Worm (Caenorhabditis elegans) whole organism, L4 larva: ENCODE measurements around the gene F44D12.19.

Experiments used
- D1046.2 ChIP-seq: fragments of 200-800 bp; sonication (Bioruptor generic); IDR thresholded peaks from 2 replicates; pipeline ENCODE4 v1.3.6; 2022; ENCODE audit warnings: missing genetic modification characterization, missing compliant biosample characterization
- F10B5.3 ChIP-seq: sonication (generic microtip); optimal IDR thresholded peaks from 2 replicates; lab custom pipeline; 2016; ENCODE audit warnings: mild to moderate bottlenecking, missing genetic modification characterization, missing compliant biosample characterization
- Y105C5A.15 ChIP-seq: fragments of 200-800 bp; sonication (Bioruptor generic); IDR thresholded peaks from 2 replicates; pipeline ENCODE4 v1.3.6; 2022; ENCODE audit warnings: missing genetic modification characterization, missing compliant biosample characterization
- ZK546.5 ChIP-seq, 2 experiments: sonication (generic microtip); optimal IDR thresholded peaks; 2 replicates each; lab custom pipeline; 2017; ENCODE audit warnings: missing biosample characterization in 2 of 2, missing genetic modification characterization in 2 of 2
- aha-1 ChIP-seq: fragments of 150-350 bp; peaks from one replicate; lab custom pipeline; 2014; ENCODE audit warnings: missing biosample characterization, missing genetic modification characterization
- aly-2 ChIP-seq: sonication (generic microtip); optimal IDR thresholded peaks from 2 replicates; lab custom pipeline; 2018; ENCODE audit warnings: missing biosample characterization, missing genetic modification characterization
- arid-1 ChIP-seq: fragments of 200-800 bp; sonication (Bioruptor generic); conservative IDR thresholded peaks from 2 replicates; pipeline ENCODE4 v1.3.6; 2022; ENCODE audit warnings: missing genetic modification reagents, missing genetic modification characterization, missing compliant biosample characterization
- ceh-44 ChIP-seq: fragments of 200-800 bp; sonication (Bioruptor generic); IDR thresholded peaks from 2 replicates; pipeline ENCODE4 v1.3.6; 2022; ENCODE audit warnings: missing genetic modification reagents, missing genetic modification characterization, missing compliant biosample characterization
- ceh-62 ChIP-seq: sonication (generic microtip); optimal IDR thresholded peaks from 2 replicates; lab custom pipeline; 2017; ENCODE audit warnings: missing biosample characterization, missing genetic modification characterization
- ceh-82 ChIP-seq: sonication (generic microtip); optimal IDR thresholded peaks from 2 replicates; lab custom pipeline; 2017; ENCODE audit warnings: missing biosample characterization, missing genetic modification characterization
- ctbp-1 ChIP-seq: fragments of 200-800 bp; sonication (Bioruptor generic); IDR thresholded peaks from 2 replicates; pipeline ENCODE4 v1.3.6; 2022; ENCODE audit warnings: missing genetic modification reagents, missing genetic modification characterization, missing compliant biosample characterization
- daf-16 ChIP-seq, 3 experiments: sonication (generic microtip); optimal IDR thresholded peaks; 2 replicates each; lab custom pipeline; 2016 to 2017; ENCODE audit warnings: missing genetic modification characterization in 3 of 3, missing genetic modification reagents in 3 of 3, mild to moderate bottlenecking in 2 of 3, missing compliant biosample characterization in 2 of 3, missing biosample characterization in 1 of 3, moderate library complexity in 1 of 3
- dmd-6 ChIP-seq: fragments of 200-800 bp; sonication (Bioruptor generic); IDR thresholded peaks from 2 replicates; pipeline ENCODE4 v1.3.6; 2022; ENCODE audit warnings: missing genetic modification reagents, missing genetic modification characterization, missing compliant biosample characterization
- dmd-9 ChIP-seq: fragments of 200-800 bp; sonication (Bioruptor generic); IDR thresholded peaks from 2 replicates; pipeline ENCODE4 v1.3.6; 2022; ENCODE audit warnings: missing genetic modification reagents, missing genetic modification characterization, missing compliant biosample characterization
- dpl-1 ChIP-seq: fragments of 150-350 bp; optimal IDR thresholded peaks from 2 replicates; lab custom pipeline; 2014; ENCODE audit warnings: missing biosample characterization, missing genetic modification reagents, missing genetic modification characterization
- egl-27 ChIP-seq: sonication (generic microtip); optimal IDR thresholded peaks from 3 replicates; lab custom pipeline; 2017; ENCODE audit warnings: missing biosample characterization, missing genetic modification reagents, missing genetic modification characterization
- fkh-10 ChIP-seq: fragments of 150-350 bp; optimal IDR thresholded peaks from 2 replicates; lab custom pipeline; 2014; ENCODE audit warnings: missing biosample characterization, missing genetic modification reagents, missing genetic modification characterization
- fos-1 ChIP-seq: fragments of 150-350 bp; optimal IDR thresholded peaks from 2 replicates; lab custom pipeline; 2014; ENCODE audit warnings: missing biosample characterization, missing genetic modification characterization
- hif-1 ChIP-seq, 2 experiments: sonication (generic microtip); optimal IDR thresholded peaks; 2 replicates each; lab custom pipeline; 2016 to 2017; ENCODE audit warnings: missing compliant biosample characterization in 2 of 2, missing genetic modification characterization in 2 of 2, missing genetic modification reagents in 2 of 2, missing genotype in 2 of 2, mild to moderate bottlenecking in 1 of 2
- hlh-11 ChIP-seq: fragments of 200-800 bp; sonication (Bioruptor generic); optimal IDR thresholded peaks from 2 replicates; lab custom pipeline; 2018; ENCODE audit warnings: mild to moderate bottlenecking, missing genetic modification characterization, missing compliant biosample characterization
- hlh-30 ChIP-seq: sonication (generic microtip); optimal IDR thresholded peaks from 2 replicates; lab custom pipeline; 2017; ENCODE audit warnings: antibody characterized with exemption, mild to moderate bottlenecking, missing genetic modification characterization, missing compliant biosample characterization; ENCODE audit not compliant: insufficient read depth
- hmg-1.1 ChIP-seq: fragments of 200-800 bp; sonication (Bioruptor generic); IDR thresholded peaks from 2 replicates; pipeline ENCODE4 v1.3.6; 2022; ENCODE audit warnings: missing genetic modification reagents, missing genetic modification characterization, missing compliant biosample characterization
- lsy-2 ChIP-seq, 2 experiments: fragments of 150-350 bp in 1 of 2; sonication (generic microtip) in 1 of 2; optimal IDR thresholded peaks; 2 replicates each; lab custom pipeline; 2014 to 2017; ENCODE audit warnings: missing biosample characterization in 2 of 2, missing genetic modification characterization in 2 of 2
- madf-5 ChIP-seq, 2 experiments: fragments of 200-800 bp; sonication (Bioruptor generic); IDR thresholded peaks; 2 replicates each; pipeline ENCODE4 v1.3.6; 2022; ENCODE audit warnings: missing compliant biosample characterization in 2 of 2, missing genetic modification characterization in 2 of 2
- madf-9 ChIP-seq: fragments of 200-800 bp; sonication (Bioruptor generic); conservative IDR thresholded peaks from 2 replicates; pipeline ENCODE4 v1.3.6; 2022; ENCODE audit warnings: missing genetic modification reagents, missing genetic modification characterization, missing compliant biosample characterization
- mdl-1 ChIP-seq, 2 experiments: fragments of 150-350 bp in 1 of 2; sonication (generic microtip) in 1 of 2; optimal IDR thresholded peaks; 2 replicates each; lab custom pipeline; 2014 to 2017; ENCODE audit warnings: missing biosample characterization in 2 of 2, missing genetic modification characterization in 2 of 2
- mep-1 ChIP-seq: fragments of 150-350 bp; sonication (generic microtip); optimal IDR thresholded peaks from 3 replicates; lab custom pipeline; 2014; ENCODE audit warnings: missing biosample characterization, missing genetic modification characterization
- nhr-10 ChIP-seq: fragments of 150-350 bp; optimal IDR thresholded peaks from 2 replicates; lab custom pipeline; 2014; ENCODE audit warnings: missing biosample characterization, missing genetic modification characterization
- nhr-28 ChIP-seq: fragments of 150-350 bp; optimal IDR thresholded peaks from 2 replicates; lab custom pipeline; 2014; ENCODE audit warnings: missing biosample characterization, missing genetic modification characterization
- nhr-77 ChIP-seq: fragments of 150-350 bp; optimal IDR thresholded peaks from 2 replicates; lab custom pipeline; 2014; ENCODE audit warnings: missing biosample characterization, missing genetic modification characterization
- pqm-1 ChIP-seq: sonication (generic microtip); optimal IDR thresholded peaks from 2 replicates; lab custom pipeline; 2017; ENCODE audit warnings: missing biosample characterization, missing genetic modification characterization
- rbr-2 ChIP-seq: sonication (generic microtip); optimal IDR thresholded peaks from 2 replicates; lab custom pipeline; 2016; ENCODE audit warnings: missing genotype, missing genetic modification characterization, missing compliant biosample characterization
- saeg-2 ChIP-seq: fragments of 200-800 bp; sonication (Bioruptor generic); IDR thresholded peaks from 2 replicates; pipeline ENCODE4 v1.3.6; 2022; ENCODE audit warnings: missing genetic modification reagents, missing genetic modification characterization, missing compliant biosample characterization
- snpc-1.2 ChIP-seq: fragments of 200-800 bp; sonication (Bioruptor generic); IDR thresholded peaks from 2 replicates; pipeline ENCODE4 v1.3.6; 2022; ENCODE audit warnings: missing genetic modification reagents, missing genetic modification characterization, missing compliant biosample characterization
- snpc-4 ChIP-seq: fragments of 150-350 bp; optimal IDR thresholded peaks from 2 replicates; lab custom pipeline; 2014; ENCODE audit warnings: missing biosample characterization, missing genetic modification characterization
- tag-97 ChIP-seq: fragments of 200-800 bp; sonication (Bioruptor generic); IDR thresholded peaks from 2 replicates; pipeline ENCODE4 v1.3.6; 2022; ENCODE audit warnings: missing genetic modification characterization, missing compliant biosample characterization
- unc-62 ChIP-seq, 3 experiments: fragments of 150-350 bp in 1 of 3; sonication (generic microtip); optimal IDR thresholded peaks in 2 of 3; peaks in 1 of 3; 1 replicate in 1 of 3; 2 replicates in 2 of 3; lab custom pipeline; 2014 to 2017; ENCODE audit warnings: missing biosample characterization in 3 of 3, missing genetic modification characterization in 3 of 3, missing genetic modification reagents in 3 of 3, missing genotype in 1 of 3
- zfp-3 ChIP-seq: fragments of 200-800 bp; sonication (Bioruptor generic); conservative IDR thresholded peaks from 2 replicates; pipeline ENCODE4 v1.3.6; 2022; ENCODE audit warnings: missing genetic modification reagents, missing genetic modification characterization, missing compliant biosample characterization

Gene F44D12.19

DNA sequence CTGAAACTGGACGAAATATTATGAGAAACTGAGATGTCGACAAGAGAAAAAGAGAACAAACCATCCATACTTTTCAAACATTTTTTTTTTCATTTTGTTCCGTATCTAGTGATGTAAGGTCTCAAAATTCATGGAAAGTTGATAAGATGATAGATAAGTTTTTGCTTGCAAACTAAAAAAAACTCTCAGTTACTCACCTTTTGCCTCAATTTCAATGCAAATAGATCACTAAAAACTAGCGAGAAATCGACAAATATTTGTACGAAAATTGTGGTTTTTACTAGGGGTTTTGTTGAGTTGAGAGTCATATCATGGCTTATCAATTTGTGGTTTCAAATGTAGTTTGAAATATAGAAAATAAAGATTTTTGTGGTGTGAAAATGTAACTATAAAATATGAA lies 39.4 kb downstream of the F44D12.19 start:
- no peak for TF ChIP-seq fos-1 (tag; lab: Kevin White, UChicago)
- no peak for TF ChIP-seq aly-2 (tag; lab: Kevin White, UChicago)
- no peak for TF ChIP-seq hif-1 (tag; optimal IDR thresholded peaks at IDR 0.05; lab: Kevin White, UChicago)
- TF ChIP-seq hlh-11: no peak
- TF ChIP-seq ctbp-1: no peak
- no peak for TF ChIP-seq snpc-1.2
- no peak for TF ChIP-seq egl-27 (tag; lab: Kevin White, UChicago)
- TF ChIP-seq D1046.2: no peak
- no peak for TF ChIP-seq dmd-9
- TF ChIP-seq aha-1: peak; percentile 59
- TF ChIP-seq pqm-1: peak; percentile 2
- TF ChIP-seq arid-1 (GFP tag; lab: Robert Waterston, UW): no peak
- TF ChIP-seq nhr-10: no peak
- TF ChIP-seq zfp-3 (GFP tag; lab: Robert Waterston, UW): no peak
- TF ChIP-seq dmd-6 (GFP tag; lab: Robert Waterston, UW): peak; percentile 34
- TF ChIP-seq ZK546.5 (tag; optimal IDR thresholded peaks at IDR 0.05; lab: Kevin White, UChicago): no peak
- TF ChIP-seq tag-97 (GFP tag; lab: Robert Waterston, UW): no peak
- no peak for TF ChIP-seq F10B5.3
- TF ChIP-seq dpl-1: no peak
- no peak for TF ChIP-seq hmg-1.1 (GFP tag; lab: Robert Waterston, UW)
- TF ChIP-seq daf-16 (GFP tag; optimal IDR thresholded peaks at IDR 0.05; lab: Kevin White, UChicago): no peak
- TF ChIP-seq daf-16 (tag; optimal IDR thresholded peaks at IDR 0.05; lab: Kevin White, UChicago): peak; percentile 50
- TF ChIP-seq snpc-4 (tag; lab: Kevin White, UChicago): no peak
- TF ChIP-seq ceh-62 (tag; lab: Kevin White, UChicago): no peak
- TF ChIP-seq ceh-44 (GFP tag; lab: Robert Waterston, UW): no peak

DNA sequence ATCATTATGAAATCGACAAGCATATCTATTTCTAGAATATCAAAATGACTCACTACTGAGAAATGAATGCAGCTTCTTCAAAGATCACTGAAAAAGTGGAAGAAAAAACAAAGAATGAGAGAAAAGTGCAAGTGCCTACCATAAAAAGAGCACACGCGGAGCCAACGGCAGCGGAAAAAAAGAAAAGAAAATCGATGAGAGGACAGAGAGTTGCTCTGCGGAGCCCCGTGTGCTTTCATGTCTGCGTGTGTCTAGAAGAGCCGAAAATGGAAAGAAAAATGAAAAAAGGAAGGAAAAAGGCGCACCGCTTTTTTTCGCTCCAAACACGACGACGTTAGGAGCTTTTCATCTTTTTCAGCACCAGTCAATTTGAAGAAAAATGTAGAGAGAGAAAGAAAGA lies 41.3 kb downstream of the F44D12.19 start, which contains the start of gene ipla-7:
TSS of gene ipla-7 (minus strand) at position 122 of the 400 bp plus-strand sequence.
- TF ChIP-seq saeg-2 (GFP tag; lab: Robert Waterston, UW) (0 out of 2 replicates have a peak, but pooled peaks have one; percentile 32), mep-1 (peak; percentile 24), fkh-10 (peak; percentile 64), hlh-30 (tag; lab: Kevin White, UChicago) (peak; percentile 67), madf-9 (no peak), madf-5 (GFP tag; IDR thresholded peaks at IDR 0.05; lab: Robert Waterston, UW) (no peak), F10B5.3 (no peak), hlh-11 (peak; percentile 16), rbr-2 (tag; lab: Kevin White, UChicago) (peak; percentile 38), hmg-1.1 (GFP tag; lab: Robert Waterston, UW) (0 out of 2 replicates have a peak, but pooled peaks have one; percentile 43), nhr-77 (tag; lab: Kevin White, UChicago) (no peak), aha-1 (peak; percentile 34), lsy-2 (tag; optimal IDR thresholded peaks at IDR 0.05; lab: Kevin White, UChicago) (peak in 1 of 2 experiments; percentile 50), daf-16 (GFP tag; optimal IDR thresholded peaks at IDR 0.05; lab: Kevin White, UChicago) (no peak), daf-16 (tag; optimal IDR thresholded peaks at IDR 0.05; lab: Kevin White, UChicago) (peak; percentile 22), ceh-82 (no peak), dmd-6 (GFP tag; lab: Robert Waterston, UW) (peak; percentile 25; the same call in 1 of the 2 replicates), mdl-1 (tag; optimal IDR thresholded peaks at IDR 0.05; lab: Kevin White, UChicago) (peak in 1 of 2 experiments; percentile 32), ctbp-1 (0 out of 2 replicates have a peak, but pooled peaks have one; percentile 31)

DNA sequence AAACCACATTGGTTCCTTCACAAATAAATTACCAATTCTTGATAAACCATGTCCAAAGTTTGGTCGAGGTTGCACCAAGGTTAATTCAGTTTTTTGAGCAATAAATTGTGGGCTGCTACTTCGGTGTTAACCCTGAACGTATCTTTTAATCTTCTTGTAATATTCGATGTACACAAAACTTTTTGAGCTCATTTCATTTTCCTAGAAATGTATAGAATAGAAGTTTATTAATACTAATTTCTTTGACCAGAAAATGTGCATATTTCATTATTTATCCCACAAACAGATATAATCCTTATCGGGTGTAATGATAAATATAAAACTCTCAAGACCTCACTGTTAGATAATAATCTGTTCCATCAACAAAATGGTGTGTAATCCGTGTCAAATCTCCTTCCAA lies 42.6 kb downstream of the F44D12.19 start:
- TF ChIP-seq nhr-28 (no peak), unc-62 (GFP tag; optimal IDR thresholded peaks at IDR 0.05 in 1 of 2; lab: Kevin White, UChicago) (peak in 1 of 2 experiments; percentile 89), unc-62 (tag; optimal IDR thresholded peaks at IDR 0.05; lab: Kevin White, UChicago) (no peak), Y105C5A.15 (GFP tag; lab: Robert Waterston, UW) (no peak)
